Fruit fly (Drosophila melanogaster): ENCODE data around the gene CG43965.

The CG43965 gene

DNA sequence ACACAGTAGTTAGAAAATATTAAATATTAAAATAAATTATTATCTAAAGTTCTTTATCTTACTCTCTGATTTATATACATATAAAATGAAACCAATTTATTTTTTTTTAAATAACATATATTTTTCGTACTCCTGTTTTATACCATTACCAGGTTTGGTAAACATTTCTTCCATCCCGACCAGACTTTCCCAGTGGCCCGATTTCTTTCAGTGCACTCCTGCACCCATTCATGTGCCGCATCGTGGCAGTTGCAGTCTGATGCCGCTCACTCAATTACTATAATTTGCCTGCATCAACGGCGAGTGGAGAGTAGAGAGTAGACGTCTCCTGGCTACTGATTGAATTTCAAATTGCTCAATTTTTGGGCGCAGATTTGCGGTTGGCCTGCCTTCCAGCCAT, 17.8 kb downstream of the CG43965 start:
- TF ChIP-seq Clk (GFP tag; optimal IDR thresholded peaks at IDR 0.05) (no peak), cnc (optimal IDR thresholded peaks at IDR 0.05) (no peak), Hr96 (GFP tag; optimal IDR thresholded peaks at IDR 0.05) (no peak), CG5204 (GFP tag; optimal IDR thresholded peaks at IDR 0.05) (no peak), pad (GFP tag; optimal IDR thresholded peaks at IDR 0.05) (no peak), CG7045 (GFP tag; optimal IDR thresholded peaks at IDR 0.05) (no peak)

DNA sequence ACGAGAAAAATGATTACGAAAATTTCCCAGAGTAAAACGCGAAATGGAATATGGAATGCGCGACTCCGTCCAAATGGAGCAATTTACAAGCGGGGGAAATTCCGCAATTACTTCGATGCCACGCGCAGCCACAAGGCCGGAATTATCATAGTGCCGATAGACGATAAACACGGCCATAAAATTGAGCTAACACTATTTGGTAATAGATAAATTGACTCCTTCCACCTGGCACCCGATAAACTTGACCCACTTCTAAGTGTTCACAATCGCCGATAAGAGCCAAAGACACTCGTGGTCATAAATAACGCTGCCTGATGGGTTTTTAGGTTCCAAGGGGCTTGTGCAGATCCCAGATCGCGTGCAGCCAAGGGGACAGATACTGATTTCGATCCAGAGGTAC, 18.5 kb downstream of the CG43965 start:
- TF ChIP-seq ovo (GFP tag; optimal IDR thresholded peaks at IDR 0.05) = no peak
- no peak for TF ChIP-seq cic (GFP tag; optimal IDR thresholded peaks at IDR 0.05)
- no peak for TF ChIP-seq Crg-1 (GFP tag; optimal IDR thresholded peaks at IDR 0.05)
- no peak for TF ChIP-seq CG7045 (GFP tag; optimal IDR thresholded peaks at IDR 0.05)
- TF ChIP-seq tj (GFP tag; optimal IDR thresholded peaks at IDR 0.05) = no peak
- TF ChIP-seq CG14711 (tag; optimal IDR thresholded peaks at IDR 0.05) = no peak
- no peak for TF ChIP-seq CG11617 (GFP tag; optimal IDR thresholded peaks at IDR 0.05)
- no peak for TF ChIP-seq toe (GFP tag; optimal IDR thresholded peaks at IDR 0.05)
- no peak for TF ChIP-seq bab1 (GFP tag; optimal IDR thresholded peaks at IDR 0.05)
- no peak for TF ChIP-seq CG12768 (GFP tag; optimal IDR thresholded peaks at IDR 0.05)
- no peak for TF ChIP-seq CG7101 (tag; optimal IDR thresholded peaks at IDR 0.05)

- peak; percentile 14 for TF ChIP-seq Mnt (GFP tag; optimal IDR thresholded peaks at IDR 0.05)
- peak; percentile 21 for TF ChIP-seq CG5204 (GFP tag; optimal IDR thresholded peaks at IDR 0.05)
- TF ChIP-seq cnc (optimal IDR thresholded peaks at IDR 0.05) = peak; percentile 47 to 49
- no peak for TF ChIP-seq CG1620 (GFP tag; optimal IDR thresholded peaks at IDR 0.05)
- no peak for TF ChIP-seq Crg-1 (GFP tag; optimal IDR thresholded peaks at IDR 0.05)
- TF ChIP-seq cic (GFP tag; optimal IDR thresholded peaks at IDR 0.05) = peak; percentile 60
- no peak for TF ChIP-seq Clk (GFP tag; optimal IDR thresholded peaks at IDR 0.05)
- TF ChIP-seq CG33017 (tag; optimal IDR thresholded peaks at IDR 0.05) = peak; percentile 7
- peak; percentile 82 for TF ChIP-seq kay (GFP tag; ENCODE audit: borderline replicate concordance)
- no peak for TF ChIP-seq pad (GFP tag; optimal IDR thresholded peaks at IDR 0.05)
- TF ChIP-seq CG7101 (tag; optimal IDR thresholded peaks at IDR 0.05) = no peak
- TF ChIP-seq CG12768 (GFP tag; optimal IDR thresholded peaks at IDR 0.05) = peak; percentile 21
- peak; percentile 64 for TF ChIP-seq bab1 (GFP tag; optimal IDR thresholded peaks at IDR 0.05)
- no peak for TF ChIP-seq toe (GFP tag; optimal IDR thresholded peaks at IDR 0.05)
- TF ChIP-seq CG7045 (GFP tag; optimal IDR thresholded peaks at IDR 0.05) = no peak
- TF ChIP-seq CG14711 (tag; optimal IDR thresholded peaks at IDR 0.05) = no peak
- no peak for TF ChIP-seq CG11617 (GFP tag; optimal IDR thresholded peaks at IDR 0.05)
- TF ChIP-seq ovo (GFP tag; optimal IDR thresholded peaks at IDR 0.05) = no peak
- no peak for TF ChIP-seq tj (GFP tag; optimal IDR thresholded peaks at IDR 0.05)
- no peak for TF ChIP-seq Hr96 (GFP tag; optimal IDR thresholded peaks at IDR 0.05)
Observed at dm6 chr3L:8704713-8705412, 20.7 kb downstream of the CG43965 start.

dm6 chr3L:8703707-8704236, 21.8 kb downstream of the CG43965 start:
- TF ChIP-seq CG14711 (tag; optimal IDR thresholded peaks at IDR 0.05) = no peak

DNA sequence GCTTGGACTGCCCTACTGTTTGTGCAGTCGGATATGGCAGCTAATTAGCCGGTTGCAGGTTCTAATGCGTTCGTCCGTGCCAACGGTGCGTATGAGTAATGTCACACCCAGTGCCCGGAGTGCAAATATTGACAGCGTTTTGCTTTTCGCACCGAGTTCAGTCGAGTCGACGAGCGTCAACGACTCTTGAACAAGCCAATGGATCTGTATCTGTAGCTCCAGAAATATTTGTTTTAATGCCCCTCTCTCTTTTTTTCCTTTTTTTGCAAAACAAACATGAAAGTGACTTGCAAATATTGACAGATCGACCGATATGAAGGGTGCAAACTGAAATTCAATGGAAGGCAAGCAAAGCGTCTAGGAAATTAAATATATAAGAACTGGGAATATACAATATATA, 23.1 kb downstream of the CG43965 start:
- no peak for TF ChIP-seq tj (GFP tag; optimal IDR thresholded peaks at IDR 0.05)
- peak; percentile 38 for TF ChIP-seq CG5204 (GFP tag; optimal IDR thresholded peaks at IDR 0.05)
- TF ChIP-seq CG12768 (GFP tag; optimal IDR thresholded peaks at IDR 0.05) = peak; percentile 80
- TF ChIP-seq pad (GFP tag; optimal IDR thresholded peaks at IDR 0.05) = peak; percentile 64
- TF ChIP-seq cnc (optimal IDR thresholded peaks at IDR 0.05) = no peak
- TF ChIP-seq CG11617 (GFP tag; optimal IDR thresholded peaks at IDR 0.05) = peak; percentile 79
- peak; percentile 88 for TF ChIP-seq CG7101 (tag; optimal IDR thresholded peaks at IDR 0.05)
- peak; percentile 38 for TF ChIP-seq toe (GFP tag; optimal IDR thresholded peaks at IDR 0.05)
- TF ChIP-seq CG14711 (tag; optimal IDR thresholded peaks at IDR 0.05) = peak; percentile 67
- peak; percentile 77 for TF ChIP-seq CG7045 (GFP tag; optimal IDR thresholded peaks at IDR 0.05)
- peak; percentile 62 for TF ChIP-seq Clk (GFP tag; optimal IDR thresholded peaks at IDR 0.05)
- peak; percentile 78 for TF ChIP-seq cic (GFP tag; optimal IDR thresholded peaks at IDR 0.05)
- TF ChIP-seq Crg-1 (GFP tag; optimal IDR thresholded peaks at IDR 0.05) = peak; percentile 81
- TF ChIP-seq CG1620 (GFP tag; optimal IDR thresholded peaks at IDR 0.05) = peak; percentile 76
- TF ChIP-seq bab1 (GFP tag; optimal IDR thresholded peaks at IDR 0.05) = no peak
- peak; percentile 69 for TF ChIP-seq CG33017 (tag; optimal IDR thresholded peaks at IDR 0.05)
- TF ChIP-seq kay (GFP tag; ENCODE audit: borderline replicate concordance) = peak; percentile 89
- TF ChIP-seq Mnt (GFP tag; optimal IDR thresholded peaks at IDR 0.05) = peak; percentile 55
- TF ChIP-seq ovo (GFP tag; optimal IDR thresholded peaks at IDR 0.05) = peak; percentile 87
- TF ChIP-seq Hr96 (GFP tag; optimal IDR thresholded peaks at IDR 0.05) = peak; percentile 53

dm6 chr3L:8701697-8702349, 23.8 kb downstream of the CG43965 start:
- no peak for TF ChIP-seq Mnt (GFP tag; optimal IDR thresholded peaks at IDR 0.05)
